Fruit fly (Drosophila melanogaster) whole organism, prepupa: Measurements from ENCODE around the gene CG7900.

Experiments used
- CG10631 ChIP-seq: fragments of 200-800 bp; sonication (Bioruptor generic); optimal IDR thresholded peaks from 2 replicates; lab custom pipeline; 2016; ENCODE audit warnings: missing biosample characterization, missing genetic modification characterization
- CG10669 ChIP-seq: fragments of 200-800 bp; sonication (Bioruptor generic); optimal IDR thresholded peaks from 3 replicates; lab custom pipeline; 2018; ENCODE audit warnings: missing biosample characterization, mild to moderate bottlenecking, missing genetic modification characterization, moderate library complexity
- CG11294 ChIP-seq: fragments of 200-800 bp; sonication (Bioruptor generic); IDR thresholded peaks from 2 replicates; pipeline ENCODE4 v1.3.6; 2022; ENCODE audit warnings: missing biosample characterization, missing genetic modification characterization
- CG11762 ChIP-seq: fragments of 200-800 bp; sonication (Bioruptor generic); optimal IDR thresholded peaks from 3 replicates; lab custom pipeline; 2016; ENCODE audit warnings: missing biosample characterization, missing genetic modification characterization; ENCODE audit not compliant: insufficient read depth
- CG15336 ChIP-seq: fragments of 200-800 bp; sonication (Bioruptor generic); IDR thresholded peaks from 2 replicates; pipeline ENCODE4 v1.3.6; 2022; ENCODE audit warnings: missing biosample characterization, missing genetic modification characterization
- CG1621 ChIP-seq: fragments of 200-800 bp; sonication (Bioruptor generic); optimal IDR thresholded peaks from 3 replicates; lab custom pipeline; 2018; ENCODE audit warnings: missing biosample characterization, mild to moderate bottlenecking, missing genetic modification characterization
- CG16779 ChIP-seq: fragments of 200-800 bp; sonication (Bioruptor generic); optimal IDR thresholded peaks from 3 replicates; lab custom pipeline; 2017; ENCODE audit warnings: missing biosample characterization, mild to moderate bottlenecking, missing genetic modification characterization
- CG3032 ChIP-seq: fragments of 200-800 bp; optimal IDR thresholded peaks from 2 replicates; lab custom pipeline; 2019; ENCODE audit warnings: missing biosample characterization, mild to moderate bottlenecking, missing genetic modification characterization, moderate library complexity
- CG32006 ChIP-seq: fragments of 200-800 bp; sonication (Bioruptor generic); optimal IDR thresholded peaks from 3 replicates; lab custom pipeline; 2017; ENCODE audit warnings: missing biosample characterization, mild to moderate bottlenecking, missing genetic modification characterization
- CG34406 ChIP-seq: fragments of 200-800 bp; sonication (Bioruptor generic); optimal IDR thresholded peaks from 3 replicates; lab custom pipeline; 2016; ENCODE audit warnings: missing biosample characterization, missing genetic modification characterization
- CG3919 ChIP-seq: fragments of 200-800 bp; sonication (Bioruptor generic); optimal IDR thresholded peaks from 3 replicates; lab custom pipeline; 2016; ENCODE audit warnings: missing biosample characterization, missing genetic modification characterization
- CG4318 ChIP-seq: fragments of 200-800 bp; sonication (Bioruptor generic); optimal IDR thresholded peaks from 3 replicates; lab custom pipeline; 2017; ENCODE audit warnings: missing biosample characterization, mild to moderate bottlenecking, missing genetic modification characterization
- CG6163 ChIP-seq: fragments of 200-800 bp; sonication (Bioruptor generic); IDR thresholded peaks from 3 replicates; pipeline ENCODE4 v1.3.6; 2022; ENCODE audit warnings: missing biosample characterization, missing genetic modification characterization
- CG6276 ChIP-seq: fragments of 200-800 bp; sonication (Bioruptor generic); optimal IDR thresholded peaks from 2 replicates; lab custom pipeline; 2017; ENCODE audit warnings: missing biosample characterization, mild to moderate bottlenecking, missing genetic modification characterization
- CG6792 ChIP-seq: fragments of 200-800 bp; sonication (Bioruptor generic); optimal IDR thresholded peaks from 3 replicates; lab custom pipeline; 2016; ENCODE audit warnings: missing biosample characterization, missing genetic modification characterization
- CG6854 ChIP-seq: fragments of 200-800 bp; sonication (Bioruptor generic); optimal IDR thresholded peaks from 2 replicates; lab custom pipeline; 2017; ENCODE audit warnings: missing biosample characterization, mild to moderate bottlenecking, missing genetic modification characterization
- CG7368 ChIP-seq: fragments of 200-800 bp; sonication (Bioruptor generic); optimal IDR thresholded peaks from 3 replicates; lab custom pipeline; 2016; ENCODE audit warnings: missing biosample characterization, missing genetic modification characterization
- CG8119 ChIP-seq: fragments of 200-800 bp; sonication (Bioruptor generic); IDR thresholded peaks from 3 replicates; pipeline ENCODE4 v1.3.6; 2022; ENCODE audit warnings: missing biosample characterization, missing genetic modification characterization
- CG8319 ChIP-seq: fragments of 200-800 bp; sonication (Bioruptor generic); optimal IDR thresholded peaks from 3 replicates; lab custom pipeline; 2016; ENCODE audit warnings: missing biosample characterization, missing genetic modification characterization
- CG9139 ChIP-seq: fragments of 200-800 bp; sonication (Bioruptor generic); optimal IDR thresholded peaks from 3 replicates; lab custom pipeline; 2017; ENCODE audit warnings: missing biosample characterization, mild to moderate bottlenecking, missing genetic modification characterization
- Eip75B ChIP-seq: fragments of 200-800 bp; sonication (Bioruptor generic); optimal IDR thresholded peaks from 3 replicates; lab custom pipeline; 2016; ENCODE audit warnings: missing biosample characterization, missing genetic modification characterization
- Eip78C ChIP-seq: fragments of 200-800 bp; sonication (Bioruptor generic); peaks from one replicate; lab custom pipeline; 2016; ENCODE audit warnings: missing biosample characterization, missing genetic modification characterization
- Eip93F ChIP-seq: fragments of 200-800 bp; sonication (Bioruptor generic); optimal IDR thresholded peaks from 2 replicates; lab custom pipeline; 2016; ENCODE audit warnings: missing biosample characterization, mild to moderate bottlenecking, missing genetic modification characterization
- Ets96B ChIP-seq: fragments of 200-800 bp; optimal IDR thresholded peaks from 2 replicates; lab custom pipeline; 2019; ENCODE audit warnings: missing biosample characterization, mild to moderate bottlenecking, missing genetic modification characterization, moderate library complexity
- Gug ChIP-seq: fragments of 200-800 bp; sonication (Bioruptor generic); IDR thresholded peaks from 2 replicates; pipeline ENCODE4 v1.3.6; 2022; ENCODE audit warnings: missing biosample characterization, missing genetic modification characterization
- Hr38 ChIP-seq: sonication (Bioruptor generic); optimal IDR thresholded peaks from 2 replicates; lab custom pipeline; 2016; ENCODE audit warnings: missing biosample characterization, missing genetic modification characterization
- Hr39 ChIP-seq: fragments of 200-800 bp; sonication (Bioruptor generic); optimal IDR thresholded peaks from 2 replicates; lab custom pipeline; 2016; ENCODE audit warnings: missing biosample characterization, missing genetic modification characterization
- Hr4 ChIP-seq: fragments of 200-800 bp; sonication (Bioruptor generic); optimal IDR thresholded peaks from 3 replicates; lab custom pipeline; 2016; ENCODE audit warnings: missing biosample characterization, missing genetic modification characterization
- Met ChIP-seq: fragments of 200-800 bp; sonication (Bioruptor generic); optimal IDR thresholded peaks from 3 replicates; lab custom pipeline; 2016; ENCODE audit warnings: missing biosample characterization, missing genetic modification characterization
- Smox ChIP-seq: fragments of 200-800 bp; sonication (Bioruptor generic); optimal IDR thresholded peaks from 3 replicates; lab custom pipeline; 2016; ENCODE audit warnings: missing biosample characterization, missing genetic modification characterization
- Sox102F ChIP-seq: fragments of 200-800 bp; sonication (Bioruptor generic); optimal IDR thresholded peaks from 2 replicates; lab custom pipeline; 2016; ENCODE audit warnings: missing biosample characterization, mild to moderate bottlenecking, missing genetic modification characterization
- Sox15 ChIP-seq: fragments of 200-800 bp; sonication (Bioruptor generic); optimal IDR thresholded peaks from 3 replicates; lab custom pipeline; 2016; ENCODE audit warnings: missing biosample characterization, missing genetic modification characterization
- acj6 ChIP-seq: fragments of 200-800 bp; sonication (Bioruptor generic); optimal IDR thresholded peaks from 3 replicates; lab custom pipeline; 2016; ENCODE audit warnings: missing biosample characterization, missing genetic modification characterization
- cyc ChIP-seq: fragments of 200-800 bp; sonication (Bioruptor generic); optimal IDR thresholded peaks from 3 replicates; lab custom pipeline; 2016; ENCODE audit warnings: missing biosample characterization, missing genetic modification characterization
- dsx ChIP-seq: fragments of 200-800 bp; optimal IDR thresholded peaks from 3 replicates; lab custom pipeline; 2019; ENCODE audit warnings: missing biosample characterization, mild to moderate bottlenecking, missing genetic modification characterization, moderate library complexity; ENCODE audit not compliant: poor library complexity, severe bottlenecking
- eg ChIP-seq: fragments of 200-800 bp; sonication (Bioruptor generic); IDR thresholded peaks from 3 replicates; pipeline ENCODE4 v1.3.6; 2022; ENCODE audit warnings: missing biosample characterization, missing genetic modification characterization
- fd85E ChIP-seq: fragments of 200-800 bp; sonication (Bioruptor generic); optimal IDR thresholded peaks from 3 replicates; lab custom pipeline; 2016; ENCODE audit warnings: missing biosample characterization, missing genetic modification characterization
- fkh ChIP-seq: fragments of 200-800 bp; sonication (Bioruptor generic); optimal IDR thresholded peaks from 3 replicates; lab custom pipeline; 2017; ENCODE audit warnings: missing biosample characterization, mild to moderate bottlenecking, missing genetic modification characterization, moderate library complexity
- lz ChIP-seq: fragments of 200-800 bp; sonication (Bioruptor generic); optimal IDR thresholded peaks from 3 replicates; lab custom pipeline; 2016; ENCODE audit warnings: missing biosample characterization, missing genetic modification characterization
- net ChIP-seq: fragments of 200-800 bp; sonication (Bioruptor generic); optimal IDR thresholded peaks from 3 replicates; lab custom pipeline; 2016; ENCODE audit warnings: missing biosample characterization, missing genetic modification characterization
- salr ChIP-seq, 2 experiments: fragments of 200-800 bp; sonication (Bioruptor generic); optimal IDR thresholded peaks; 3 replicates each; lab custom pipeline; 2016 to 2018; ENCODE audit warnings: missing biosample characterization in 2 of 2, missing genetic modification characterization in 2 of 2, mild to moderate bottlenecking in 1 of 2
- spab ChIP-seq: fragments of 200-800 bp; sonication (Bioruptor generic); optimal IDR thresholded peaks from 2 replicates; lab custom pipeline; 2017; ENCODE audit warnings: missing biosample characterization, mild to moderate bottlenecking, missing genetic modification characterization, missing genetic modification reagents
- ss ChIP-seq, 2 experiments: fragments of 200-800 bp; sonication (Bioruptor generic); optimal IDR thresholded peaks; 2 replicates in 1 of 2; 3 replicates in 1 of 2; lab custom pipeline; 2017 to 2018; ENCODE audit warnings: mild to moderate bottlenecking in 2 of 2, missing biosample characterization in 2 of 2, missing genetic modification characterization in 2 of 2, moderate library complexity in 1 of 2
- svp ChIP-seq: fragments of 200-800 bp; sonication (Bioruptor generic); peaks from one replicate; lab custom pipeline; 2016; ENCODE audit warnings: missing biosample characterization, missing genetic modification characterization
- vri ChIP-seq: fragments of 200-800 bp; sonication (Bioruptor generic); optimal IDR thresholded peaks from 3 replicates; lab custom pipeline; 2016; ENCODE audit warnings: missing biosample characterization, mild to moderate bottlenecking, missing genetic modification characterization

The CG7900 gene

DNA sequence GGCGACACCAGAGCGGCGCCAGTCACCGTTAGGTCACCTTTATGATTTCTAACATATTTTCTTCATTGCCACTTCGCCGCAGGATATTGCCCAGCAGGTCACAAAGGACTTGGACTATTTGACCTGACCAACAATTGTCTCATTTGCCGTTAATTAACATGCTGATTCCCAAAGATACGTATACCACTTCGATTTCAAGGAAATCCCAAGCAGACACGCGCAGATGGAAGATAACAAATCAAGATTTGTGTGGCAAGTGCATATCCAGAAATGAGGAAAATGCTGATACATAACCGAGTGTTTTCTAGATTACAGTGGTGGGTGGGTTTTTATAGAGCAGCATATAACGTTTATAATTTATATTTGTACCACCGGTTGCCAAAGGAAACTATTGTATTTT is 57.2 kb downstream of the CG7900 start:
- TF ChIP-seq Eip78C (GFP tag; lab: Kevin White, UChicago) (peak; percentile 12), Ets96B (tag; lab: Kevin White, UChicago) (no peak)
- TF ChIP-seq, all 60 proteins: peak for 1

DNA sequence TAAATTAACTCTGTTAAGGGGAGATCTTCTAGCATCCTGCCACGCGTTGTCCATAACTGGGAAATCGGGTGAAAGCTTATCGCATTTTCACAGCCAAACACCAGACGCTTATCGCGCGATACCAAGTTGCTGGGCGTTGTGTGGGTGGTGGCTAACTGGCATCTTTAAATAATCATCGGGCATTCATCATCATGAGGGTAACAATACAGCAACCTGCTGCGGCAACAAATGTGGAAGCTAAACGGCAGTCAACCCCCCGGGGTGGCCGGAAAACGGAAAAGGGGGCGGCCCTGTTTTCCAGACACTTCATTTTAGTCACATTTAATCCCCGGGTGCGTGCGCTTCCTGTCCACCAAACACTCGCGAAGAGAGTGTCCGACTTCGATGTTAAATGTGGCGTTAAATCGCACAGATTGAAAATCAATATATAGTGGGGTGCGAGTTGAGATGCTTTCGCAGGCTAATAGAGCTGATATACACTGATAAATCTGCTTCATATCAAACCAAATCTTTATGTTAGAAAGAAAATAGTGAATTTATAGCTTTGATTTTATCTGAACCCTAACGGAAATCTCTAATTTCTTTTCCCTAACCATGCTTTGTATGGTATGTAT is 58.8 kb downstream of the CG7900 start:
- no peak for TF ChIP-seq CG3919 (GFP tag; lab: Kevin White, UChicago)
- TF ChIP-seq CG10669 (GFP tag; lab: Kevin White, UChicago) = no peak
- TF ChIP-seq Eip93F (GFP tag; lab: Kevin White, UChicago) = no peak
- TF ChIP-seq Gug (GFP tag; lab: Robert Waterston, UW) = no peak
- no peak for TF ChIP-seq CG8119 (GFP tag; lab: Robert Waterston, UW)

- peak; percentile 42 for TF ChIP-seq CG7368 (GFP tag; lab: Kevin White, UChicago)
- TF ChIP-seq fd85E (GFP tag; lab: Kevin White, UChicago) = no peak
- TF ChIP-seq Hr39 (GFP tag; lab: Kevin White, UChicago) = peak; percentile 36
- peak; percentile 78 for TF ChIP-seq CG3032 (tag; lab: Kevin White, UChicago)
- TF ChIP-seq net = peak; percentile 41
- peak; percentile 50; the same call in 1 of the 2 replicates for TF ChIP-seq CG11294 (GFP tag; lab: Robert Waterston, UW)
- peak; percentile 69 for TF ChIP-seq CG15336
- peak; percentile 64 for TF ChIP-seq CG8119 (GFP tag; lab: Robert Waterston, UW)
- peak; percentile 61 for TF ChIP-seq Met (GFP tag; lab: Kevin White, UChicago)
- TF ChIP-seq CG11762 = no peak
- peak; percentile 43 for TF ChIP-seq cyc (GFP tag; lab: Kevin White, UChicago)
- peak; percentile 58 for TF ChIP-seq vri (GFP tag; lab: Kevin White, UChicago)
- peak; percentile 75 for TF ChIP-seq CG3919 (GFP tag; lab: Kevin White, UChicago)
- peak; percentile 44 for TF ChIP-seq CG6276 (GFP tag; lab: Kevin White, UChicago)
- no peak for TF ChIP-seq Sox15 (GFP tag; lab: Kevin White, UChicago)
- TF ChIP-seq Smox (GFP tag; lab: Kevin White, UChicago) = peak; percentile 64
- peak; percentile 54 to 67 for TF ChIP-seq ss (GFP tag; optimal IDR thresholded peaks at IDR 0.05; lab: Kevin White, UChicago)
- TF ChIP-seq CG6854 (GFP tag; lab: Kevin White, UChicago) = no peak
- peak; percentile 8 for TF ChIP-seq CG8319 (GFP tag; lab: Kevin White, UChicago)
- TF ChIP-seq CG6163 = peak; percentile 85
- peak; percentile 88 for TF ChIP-seq dsx (GFP tag; lab: Kevin White, UChicago)
- TF ChIP-seq svp (GFP tag; lab: Kevin White, UChicago) = peak; percentile 77
- TF ChIP-seq CG10669 (GFP tag; lab: Kevin White, UChicago) = peak; percentile 73
- peak; percentile 49 for TF ChIP-seq CG34406 (GFP tag; lab: Kevin White, UChicago)
- peak; percentile 75 for TF ChIP-seq CG10631 (GFP tag; lab: Kevin White, UChicago)
- TF ChIP-seq fkh (GFP tag; lab: Kevin White, UChicago) = no peak
- TF ChIP-seq acj6 (GFP tag; lab: Kevin White, UChicago) = peak; percentile 62
- TF ChIP-seq CG32006 (GFP tag; lab: Kevin White, UChicago) = peak; percentile 69
- TF ChIP-seq CG9139 = peak; percentile 39
- peak; percentile 14 for TF ChIP-seq CG16779
- TF ChIP-seq Hr38 (GFP tag; lab: Kevin White, UChicago) = no peak
- peak; percentile 65 for TF ChIP-seq CG6792 (GFP tag; lab: Kevin White, UChicago)
- TF ChIP-seq lz (GFP tag; lab: Kevin White, UChicago) = peak; percentile 41
- TF ChIP-seq CG1621 (tag; lab: Kevin White, UChicago) = peak; percentile 0
- no peak for TF ChIP-seq Hr4 (GFP tag; lab: Kevin White, UChicago)
- TF ChIP-seq eg (GFP tag; lab: Robert Waterston, UW) = peak; percentile 51; the same call in 1 of the 3 replicates
- peak; percentile 52 for TF ChIP-seq Sox102F (GFP tag; lab: Kevin White, UChicago)
- peak; percentile 20 to 45 for TF ChIP-seq salr (GFP tag; optimal IDR thresholded peaks at IDR 0.05; lab: Kevin White, UChicago)
- TF ChIP-seq Ets96B (tag; lab: Kevin White, UChicago) = peak; percentile 80
- peak; percentile 26; the same call in 1 of the 2 replicates for TF ChIP-seq Gug (GFP tag; lab: Robert Waterston, UW)
- no peak for TF ChIP-seq CG4318 (GFP tag; lab: Kevin White, UChicago)
- peak; percentile 61 for TF ChIP-seq spab (GFP tag; lab: Kevin White, UChicago)
- peak; percentile 34 for TF ChIP-seq Eip75B (GFP tag; lab: Kevin White, UChicago)
These were observed 60.2 kb downstream of the CG7900 start for dm6 chr3R:8153958-8154606.
